Worm (Caenorhabditis elegans): ENCODE measurements around the gene C10A4.2.

C10A4.2 gene

DNA sequence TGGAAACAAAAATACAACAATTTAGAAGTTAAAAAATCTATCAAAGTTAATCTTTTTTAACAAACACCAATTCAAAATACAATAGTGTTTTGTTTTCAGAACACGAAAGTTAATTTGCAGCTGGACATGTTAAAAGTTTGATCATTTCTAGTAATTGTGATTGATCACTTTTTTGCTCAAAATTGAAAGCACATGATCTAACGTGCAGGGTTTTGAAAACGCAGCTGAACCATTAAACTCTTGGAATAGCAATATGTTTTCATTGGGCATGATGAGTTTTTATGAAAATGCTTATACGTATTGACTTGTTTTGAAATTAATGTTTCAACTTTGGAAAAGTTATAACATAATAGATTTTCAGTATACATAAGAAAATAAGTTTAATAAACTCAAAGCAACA is 37.3 kb downstream of the C10A4.2 start:
- TF ChIP-seq F13H6.1 (tag; optimal IDR thresholded peaks at IDR 0.05) (no peak), syd-9 (tag; optimal IDR thresholded peaks at IDR 0.05) (no peak), ama-1 (optimal IDR thresholded peaks at IDR 0.05) (no peak), tbx-7 (tag; optimal IDR thresholded peaks at IDR 0.05) (no peak), ref-2 (tag; optimal IDR thresholded peaks at IDR 0.05) (no peak), nhr-11 (tag; optimal IDR thresholded peaks at IDR 0.05) (no peak), gmeb-2 (tag; optimal IDR thresholded peaks at IDR 0.05) (no peak), ahr-1 (tag; optimal IDR thresholded peaks at IDR 0.05) (no peak), npax-4 (tag; optimal IDR thresholded peaks at IDR 0.05) (no peak), unc-3 (GFP tag; conservative IDR thresholded peaks at IDR 0.05) (no peak), unc-3 (tag; optimal IDR thresholded peaks at IDR 0.05) (no peak), hlh-6 (tag; optimal IDR thresholded peaks at IDR 0.05) (no peak), hlh-30 (tag; optimal IDR thresholded peaks at IDR 0.05; ENCODE audit: insufficient read depth) (no peak), fax-1 (tag; optimal IDR thresholded peaks at IDR 0.05) (no peak), sox-2 (GFP tag; IDR thresholded peaks at IDR 0.05) (no peak)

DNA sequence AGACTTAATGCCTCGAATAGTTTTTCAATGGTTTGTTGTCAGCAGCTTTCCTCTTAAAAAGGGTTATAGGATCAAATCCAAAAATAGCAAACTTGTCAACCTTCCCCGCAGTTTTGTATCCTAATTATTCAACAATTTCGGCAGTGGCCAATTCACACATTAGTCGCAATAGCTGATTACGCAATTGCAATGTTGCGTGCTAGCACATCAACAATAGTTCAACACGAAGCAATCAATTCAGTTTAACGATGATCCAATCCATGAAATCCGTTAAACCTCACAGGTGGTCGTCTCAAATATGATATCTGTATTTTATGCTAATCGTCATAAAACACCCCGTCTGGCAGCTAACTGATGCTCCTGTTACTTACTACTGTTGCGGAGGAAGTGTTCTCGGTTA is 42.6 kb downstream of the C10A4.2 start:
- TF ChIP-seq hlh-13 (GFP tag; optimal IDR thresholded peaks at IDR 0.05) (no peak), sdc-2 (tag; optimal IDR thresholded peaks at IDR 0.05) (no peak), rnt-1 (tag; optimal IDR thresholded peaks at IDR 0.05) (no peak), elt-2 (tag; optimal IDR thresholded peaks at IDR 0.05) (no peak), pat-9 (tag; optimal IDR thresholded peaks at IDR 0.05) (no peak), fkh-10 (GFP tag; optimal IDR thresholded peaks at IDR 0.05) (no peak)

DNA sequence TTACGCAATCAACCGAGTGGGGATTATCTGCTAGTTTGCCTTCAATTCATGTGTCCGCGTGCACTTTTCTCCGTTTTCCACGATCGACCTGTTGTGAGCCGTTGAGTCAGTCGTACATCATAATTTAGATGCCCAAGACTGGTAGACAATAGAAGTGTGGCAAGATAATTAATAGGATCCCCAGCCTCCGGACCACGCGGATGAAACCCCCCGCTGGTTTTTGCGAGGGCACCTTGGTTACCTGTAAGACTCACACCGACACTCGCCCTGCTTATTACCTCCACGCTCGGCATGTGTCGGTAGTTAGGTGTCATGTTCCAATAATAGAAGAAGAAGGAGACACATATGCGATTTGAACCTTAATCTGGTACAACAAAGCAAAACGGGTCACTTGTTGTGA is 45.9 kb downstream of the C10A4.2 start:
- TF ChIP-seq ref-2 (tag; optimal IDR thresholded peaks at IDR 0.05) (peak; percentile 87), T23F11.4 (GFP tag; optimal IDR thresholded peaks at IDR 0.05) (peak; percentile 0), K09A11.1 (tag; optimal IDR thresholded peaks at IDR 0.05; ENCODE audit: insufficient read depth) (no peak), ceh-31 (tag; optimal IDR thresholded peaks at IDR 0.05) (peak; percentile 47), sox-2 (GFP tag; IDR thresholded peaks at IDR 0.05) (peak; percentile 30; the same call in 1 of the 2 replicates)

DNA sequence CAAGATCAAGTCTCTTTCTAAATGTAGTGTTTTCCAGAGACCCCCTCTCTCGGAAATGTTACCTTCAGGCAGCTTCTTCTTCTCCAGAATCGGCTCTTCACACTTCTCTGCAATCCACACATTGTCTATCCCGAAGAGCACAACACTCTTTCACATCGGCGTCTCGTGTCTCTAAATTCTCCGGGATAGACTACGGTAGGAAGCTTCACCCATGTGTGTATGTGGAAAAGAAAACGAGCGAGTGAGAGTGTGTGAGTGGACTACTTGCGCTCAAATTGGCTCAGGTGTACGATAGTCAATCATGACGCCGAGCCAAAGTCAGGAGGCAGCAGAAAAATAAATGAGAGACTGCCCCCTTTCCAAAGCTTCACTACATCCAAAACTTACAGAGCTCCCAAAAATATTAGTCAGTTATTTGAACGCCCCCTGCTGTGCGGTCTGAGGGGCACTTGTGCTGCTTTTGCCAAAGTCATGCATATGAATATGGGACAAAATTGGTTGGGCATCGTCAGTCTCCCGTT is 47.2 kb downstream of the C10A4.2 start:
- TF ChIP-seq eyg-1 (tag; optimal IDR thresholded peaks at IDR 0.05) (no peak), fkh-6 (tag; optimal IDR thresholded peaks at IDR 0.05) (no peak), ceh-31 (tag; optimal IDR thresholded peaks at IDR 0.05) (peak; percentile 41), ref-2 (tag; optimal IDR thresholded peaks at IDR 0.05) (peak; percentile 48), C38D4.7 (GFP tag; optimal IDR thresholded peaks at IDR 0.05) (peak; percentile 3)

DNA sequence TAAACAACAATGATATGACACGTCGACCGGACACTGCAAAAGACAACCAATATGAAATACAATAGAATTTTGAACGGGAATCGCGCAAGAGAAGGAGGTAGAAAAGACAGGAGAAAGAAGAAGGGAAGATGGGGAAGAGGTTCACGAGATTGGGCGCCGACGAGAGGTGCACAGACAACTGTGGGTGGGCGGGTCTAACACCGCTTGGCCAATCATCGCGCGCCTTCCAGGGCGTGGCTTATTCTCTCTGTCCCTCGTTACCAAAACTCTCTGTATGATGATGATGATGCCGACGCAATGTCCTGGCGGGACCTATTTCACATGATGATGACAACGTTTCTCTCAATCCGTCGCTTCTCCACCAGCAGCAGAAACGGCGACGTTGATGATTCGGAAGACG is 50.5 kb downstream of the C10A4.2 start:
- no peak for TF ChIP-seq ceh-6 (GFP tag; optimal IDR thresholded peaks at IDR 0.05)
- TF ChIP-seq ceh-31 (tag; optimal IDR thresholded peaks at IDR 0.05), result peak; percentile 67
- peak; percentile 93 for TF ChIP-seq nfya-1 (tag; optimal IDR thresholded peaks at IDR 0.05)
- TF ChIP-seq unc-86 (tag; optimal IDR thresholded peaks at IDR 0.05), result no peak
- no peak for TF ChIP-seq ceh-14 (tag; optimal IDR thresholded peaks at IDR 0.05)
- TF ChIP-seq hlh-6 (tag; optimal IDR thresholded peaks at IDR 0.05), result peak; percentile 19
- peak; percentile 2 for TF ChIP-seq ceh-34 (tag; optimal IDR thresholded peaks at IDR 0.05)
- TF ChIP-seq che-1 (tag; optimal IDR thresholded peaks at IDR 0.05), result no peak
- TF ChIP-seq ref-2 (tag; optimal IDR thresholded peaks at IDR 0.05), result peak; percentile 47
